Fruit fly (Drosophila melanogaster): ENCODE data around the gene CG16888.

CG16888 gene

DNA sequence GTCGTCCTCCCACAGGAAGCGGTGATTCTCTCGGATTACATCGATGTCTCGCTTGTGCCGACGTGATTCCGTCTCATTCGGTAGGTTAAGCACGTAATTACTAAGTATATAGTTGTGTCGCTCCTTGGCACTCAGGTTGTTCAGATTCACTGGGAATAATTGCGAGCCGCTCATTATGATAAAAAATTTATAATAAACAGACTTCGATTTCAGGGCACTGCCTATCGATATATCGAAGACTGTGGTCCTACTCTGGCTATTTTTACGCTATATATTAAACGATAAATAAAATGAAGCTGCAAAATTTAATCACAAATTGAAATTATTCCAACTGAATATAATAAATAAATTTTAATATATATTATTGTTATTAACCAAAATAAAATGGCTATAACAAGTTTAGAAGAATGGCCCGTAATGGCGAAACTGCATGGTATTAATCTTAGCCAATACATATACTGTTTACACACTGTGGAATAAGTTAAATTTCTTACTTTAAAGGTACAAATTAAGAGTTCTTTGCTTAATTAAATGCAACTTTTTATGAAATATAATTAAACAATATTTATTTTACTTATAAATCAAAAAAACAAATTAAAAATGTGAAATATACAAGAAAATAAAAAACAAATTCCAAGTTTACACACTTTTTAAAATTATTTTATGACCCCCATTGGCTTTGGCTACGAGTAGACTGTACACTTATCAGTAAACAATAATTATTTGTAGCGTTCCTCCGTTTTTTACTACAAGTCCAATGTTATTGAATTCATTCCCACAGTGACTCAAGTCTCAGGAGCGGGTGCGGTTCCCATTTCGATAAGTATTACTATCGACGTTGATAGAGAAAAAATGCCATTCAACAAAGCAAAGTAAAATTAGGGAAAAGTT, 29.5 kb downstream of the CG16888 start, which contains the start of gene Eato (continued):
- TF ChIP-seq gfzf (GFP tag; optimal IDR thresholded peaks at IDR 0.05) (peak; percentile 25), sna (GFP tag; IDR thresholded peaks at IDR 0.05; ENCODE audit: partially characterized antibody) (0 out of 2 replicates have a peak, but pooled peaks have one; percentile 35), CG7963 (GFP tag; IDR thresholded peaks at IDR 0.05; ENCODE audit: partially characterized antibody) (peak; percentile 47; the same call in 1 of the 3 replicates), mam (GFP tag; optimal IDR thresholded peaks at IDR 0.05) (peak; percentile 22), NFAT (GFP tag; IDR thresholded peaks at IDR 0.05) (peak; percentile 19; the same call in 1 of the 2 replicates)

- no peak for TF ChIP-seq mld (GFP tag; IDR thresholded peaks at IDR 0.05; ENCODE audit: partially characterized antibody)
- peak; percentile 88 for TF ChIP-seq sug (tag; optimal IDR thresholded peaks at IDR 0.05)
- peak; percentile 79 for TF ChIP-seq ewg (GFP tag; optimal IDR thresholded peaks at IDR 0.05)
- peak; percentile 71 for TF ChIP-seq Six4 (GFP tag; optimal IDR thresholded peaks at IDR 0.05)
- peak; percentile 15; the same call in 1 of the 2 replicates for TF ChIP-seq wor (GFP tag; IDR thresholded peaks at IDR 0.05)
- no peak for TF ChIP-seq CG31388 (GFP tag; optimal IDR thresholded peaks at IDR 0.05)
- no peak for TF ChIP-seq yki (optimal IDR thresholded peaks at IDR 0.05)
- TF ChIP-seq Dbx (GFP tag; IDR thresholded peaks at IDR 0.05), result peak; percentile 72
- no peak for TF ChIP-seq CG17802 (tag; optimal IDR thresholded peaks at IDR 0.05)
- no peak for TF ChIP-seq CG7786 (GFP tag; optimal IDR thresholded peaks at IDR 0.05)
- peak; percentile 52 for TF ChIP-seq corto (GFP tag; optimal IDR thresholded peaks at IDR 0.05)
- TF ChIP-seq CG1603 (tag; optimal IDR thresholded peaks at IDR 0.05), result peak; percentile 40
- TF ChIP-seq CG4360 (GFP tag; IDR thresholded peaks at IDR 0.05), result no peak
- TF ChIP-seq Dek (tag; optimal IDR thresholded peaks at IDR 0.05), result peak; percentile 87
- TF ChIP-seq ato (GFP tag; IDR thresholded peaks at IDR 0.05; ENCODE audit: partially characterized antibody), result 0 out of 2 replicates have a peak, but pooled peaks have one; percentile 40
- TF ChIP-seq C15 (GFP tag; IDR thresholded peaks at IDR 0.05), result no peak
- TF ChIP-seq CG9727 (GFP tag; optimal IDR thresholded peaks at IDR 0.05), result peak; percentile 89
- no peak for TF ChIP-seq NC2β (GFP tag; optimal IDR thresholded peaks at IDR 0.05)
- TF ChIP-seq CG14965 (GFP tag; optimal IDR thresholded peaks at IDR 0.05; ENCODE audit: borderline replicate concordance), result no peak
- peak; percentile 71 for TF ChIP-seq Usf (GFP tag; optimal IDR thresholded peaks at IDR 0.05)
- no peak for TF ChIP-seq Hmx (GFP tag; optimal IDR thresholded peaks at IDR 0.05)
- TF ChIP-seq cwo (GFP tag; optimal IDR thresholded peaks at IDR 0.05), result peak; percentile 80
- peak in 1 of 2 experiments; percentile 89 for TF ChIP-seq Eip74EF (GFP tag; optimal IDR thresholded peaks at IDR 0.05)
- TF ChIP-seq prd (optimal IDR thresholded peaks at IDR 0.05), result no peak
- TF ChIP-seq prd (GFP tag; IDR thresholded peaks at IDR 0.05), result peak; percentile 73
- TF ChIP-seq CG12104 (GFP tag; optimal IDR thresholded peaks at IDR 0.05), result peak; percentile 90
- peak; percentile 59 for TF ChIP-seq kah (GFP tag; optimal IDR thresholded peaks at IDR 0.05)
- 0 out of 2 replicates have a peak, but pooled peaks have one; percentile 20 for TF ChIP-seq toy (GFP tag; IDR thresholded peaks at IDR 0.05)
- peak; percentile 71; the same call in 2 of the 3 replicates for TF ChIP-seq so (GFP tag; IDR thresholded peaks at IDR 0.05)
- TF ChIP-seq CG32767 (GFP tag; IDR thresholded peaks at IDR 0.05), result peak; percentile 61
- TF ChIP-seq stc (GFP tag; IDR thresholded peaks at IDR 0.05), result 0 out of 2 replicates have a peak, but pooled peaks have one; percentile 20
- peak; percentile 52; the same call in 1 of the 2 replicates for TF ChIP-seq amos (GFP tag; IDR thresholded peaks at IDR 0.05; ENCODE audit: partially characterized antibody)
- TF ChIP-seq ken (GFP tag; IDR thresholded peaks at IDR 0.05), result 0 out of 3 replicates have a peak, but pooled peaks have one; percentile 10
- TF ChIP-seq CG11504 (tag; optimal IDR thresholded peaks at IDR 0.05), result peak; percentile 92
- peak; percentile 57 for TF ChIP-seq Bgb (GFP tag; IDR thresholded peaks at IDR 0.05; ENCODE audit: partially characterized antibody)
- no peak for TF ChIP-seq Atf3 (GFP tag; optimal IDR thresholded peaks at IDR 0.05)
- peak; percentile 30 for TF ChIP-seq cato (GFP tag; optimal IDR thresholded peaks at IDR 0.05; ENCODE audit: borderline replicate concordance)
- TF ChIP-seq lilli (GFP tag; optimal IDR thresholded peaks at IDR 0.05), result peak; percentile 70
- peak; percentile 87 for TF ChIP-seq Oli (tag; optimal IDR thresholded peaks at IDR 0.05)
These were observed 32.7 kb downstream of the CG16888 start, which contains the start of the genes CG9008 and p38b for dm6 chr2L:13780109-13780947. CG9008 (minus strand) TSS chr2L:13780165. p38b (plus strand) TSS chr2L:13780689.

Data from whole organism, embryonic.